Worm (Caenorhabditis elegans) whole organism, early embryonic: Measurements from ENCODE around the gene W03A5.1.

Experiments
- B0310.2 ChIP-seq: sonication (generic microtip); optimal IDR thresholded peaks from 2 replicates; lab custom pipeline; 2016; ENCODE audit warnings: mild to moderate bottlenecking, missing genetic modification characterization, missing compliant biosample characterization
- aly-1 ChIP-seq: sonication (generic microtip); optimal IDR thresholded peaks from 2 replicates; lab custom pipeline; 2016; ENCODE audit warnings: missing genetic modification characterization, missing compliant biosample characterization
- ama-1 ChIP-seq: fragments of 150-350 bp; optimal IDR thresholded peaks from 2 replicates; lab custom pipeline; 2014
- ceh-13 ChIP-seq: fragments of 200-800 bp; sonication (Bioruptor generic); optimal IDR thresholded peaks from 2 replicates; lab custom pipeline; 2018; ENCODE audit warnings: mild to moderate bottlenecking, missing genetic modification characterization, missing compliant biosample characterization
- ceh-36 ChIP-seq: sonication (generic microtip); optimal IDR thresholded peaks from 2 replicates; lab custom pipeline; 2016; ENCODE audit warnings: missing genetic modification characterization, inconsistent platforms, missing compliant biosample characterization
- ets-7 ChIP-seq: sonication (generic microtip); optimal IDR thresholded peaks from 2 replicates; lab custom pipeline; 2016; ENCODE audit warnings: missing genotype, missing genetic modification characterization, missing compliant biosample characterization
- hmbx-1 ChIP-seq: sonication (generic microtip); optimal IDR thresholded peaks from 2 replicates; lab custom pipeline; 2016; ENCODE audit warnings: mild to moderate bottlenecking, missing genetic modification characterization, missing compliant biosample characterization
- hmg-4 ChIP-seq: fragments of 200-800 bp; sonication (Bioruptor generic); optimal IDR thresholded peaks from 2 replicates; lab custom pipeline; 2018; ENCODE audit warnings: mild to moderate bottlenecking, missing genetic modification characterization, missing compliant biosample characterization
- hnd-1 ChIP-seq: sonication (generic microtip); optimal IDR thresholded peaks from 2 replicates; lab custom pipeline; 2016; ENCODE audit warnings: missing genetic modification characterization, missing compliant biosample characterization
- pes-1 ChIP-seq: fragments of 200-800 bp; sonication (Bioruptor generic); IDR thresholded peaks from 2 replicates; pipeline ENCODE4 v1.3.6; 2022; ENCODE audit warnings: missing genetic modification reagents, missing genetic modification characterization, missing compliant biosample characterization
- tbx-11 ChIP-seq: fragments of 200-800 bp; sonication (Bioruptor generic); IDR thresholded peaks from 2 replicates; pipeline ENCODE4 v1.3.6; 2022; ENCODE audit warnings: missing genetic modification characterization, missing compliant biosample characterization
- tbx-37 ChIP-seq: fragments of 200-800 bp; sonication (Bioruptor generic); conservative IDR thresholded peaks from 2 replicates; pipeline ENCODE4 v1.3.6; 2022; ENCODE audit warnings: missing genetic modification reagents, missing genetic modification characterization, missing compliant biosample characterization
- tra-4 ChIP-seq: sonication (generic microtip); optimal IDR thresholded peaks from 2 replicates; lab custom pipeline; 2017; ENCODE audit warnings: missing genetic modification characterization, missing compliant biosample characterization

DNA sequence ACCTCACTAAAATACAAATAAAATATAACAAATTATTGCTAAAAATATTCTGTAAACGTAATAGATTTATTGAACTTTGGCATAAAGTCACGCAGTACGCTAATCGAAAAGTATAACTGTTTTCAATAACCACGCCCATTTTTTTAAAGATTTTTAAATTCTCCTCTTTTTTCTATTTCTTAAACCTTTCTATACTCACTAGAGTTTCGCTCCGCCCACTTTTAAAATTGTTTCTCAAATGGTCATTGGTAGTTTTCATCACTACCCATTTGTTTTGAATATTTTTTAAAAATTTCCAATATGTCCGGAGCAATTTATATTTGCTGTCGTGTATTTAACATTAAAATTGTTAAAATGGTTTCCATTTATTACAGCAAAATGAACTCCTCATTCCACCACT is 45.8 kb upstream of the W03A5.1 start, which contains the start of gene Y32H12A.1:
- TF ChIP-seq ets-7 (tag; lab: Kevin White, UChicago) (no peak), hnd-1 (tag; lab: Kevin White, UChicago) (no peak), hmbx-1 (tag; lab: Kevin White, UChicago) (no peak), ama-1 (lab: Kevin White, UChicago) (no peak), pes-1 (GFP tag; lab: Robert Waterston, UW) (no peak), ceh-13 (no peak), tbx-11 (GFP tag; lab: Robert Waterston, UW) (no peak), tra-4 (tag; lab: Kevin White, UChicago) (no peak), ceh-36 (no peak), aly-1 (tag; lab: Kevin White, UChicago) (no peak), hmg-4 (no peak), tbx-37 (no peak), B0310.2 (no peak)
